Worm (Caenorhabditis elegans): ENCODE results near the gene T27E9.6.

DNA sequence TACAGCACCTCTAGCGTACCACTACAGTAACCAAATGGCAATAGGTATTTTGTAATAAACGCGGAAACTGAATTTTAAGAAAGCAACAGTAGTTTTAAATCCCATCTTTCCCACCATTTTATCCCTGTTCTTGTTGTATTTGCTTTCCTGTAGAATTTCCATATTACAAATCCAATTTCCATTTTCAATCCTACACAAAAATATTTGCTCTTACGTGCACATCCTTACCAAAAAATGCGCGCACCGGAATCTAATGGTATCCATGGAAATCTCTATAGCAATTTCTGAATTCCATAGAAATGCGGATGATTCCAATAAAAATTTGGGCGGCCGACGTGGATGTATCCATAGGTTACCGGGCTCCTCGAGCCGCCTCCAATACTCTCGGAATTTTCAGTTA is 46.4 kb downstream of the T27E9.6 start, which contains the start of gene trf-1:
- TF ChIP-seq ceh-82 (tag; optimal IDR thresholded peaks at IDR 0.05) (no peak), ces-1 (GFP tag; optimal IDR thresholded peaks at IDR 0.05) (no peak), zfp-3 (GFP tag; conservative IDR thresholded peaks at IDR 0.05) (no peak), lin-39 (tag; optimal IDR thresholded peaks at IDR 0.05) (no peak), skn-1 (tag; optimal IDR thresholded peaks at IDR 0.05) (no peak), ZK546.5 (tag; optimal IDR thresholded peaks at IDR 0.05) (no peak), dmd-8 (GFP tag; IDR thresholded peaks at IDR 0.05) (no peak), rbr-2 (tag; optimal IDR thresholded peaks at IDR 0.05) (no peak), ztf-11 (tag; optimal IDR thresholded peaks at IDR 0.05) (no peak)
